Worm (Caenorhabditis elegans): ENCODE results near the gene F21C10.9.

DNA sequence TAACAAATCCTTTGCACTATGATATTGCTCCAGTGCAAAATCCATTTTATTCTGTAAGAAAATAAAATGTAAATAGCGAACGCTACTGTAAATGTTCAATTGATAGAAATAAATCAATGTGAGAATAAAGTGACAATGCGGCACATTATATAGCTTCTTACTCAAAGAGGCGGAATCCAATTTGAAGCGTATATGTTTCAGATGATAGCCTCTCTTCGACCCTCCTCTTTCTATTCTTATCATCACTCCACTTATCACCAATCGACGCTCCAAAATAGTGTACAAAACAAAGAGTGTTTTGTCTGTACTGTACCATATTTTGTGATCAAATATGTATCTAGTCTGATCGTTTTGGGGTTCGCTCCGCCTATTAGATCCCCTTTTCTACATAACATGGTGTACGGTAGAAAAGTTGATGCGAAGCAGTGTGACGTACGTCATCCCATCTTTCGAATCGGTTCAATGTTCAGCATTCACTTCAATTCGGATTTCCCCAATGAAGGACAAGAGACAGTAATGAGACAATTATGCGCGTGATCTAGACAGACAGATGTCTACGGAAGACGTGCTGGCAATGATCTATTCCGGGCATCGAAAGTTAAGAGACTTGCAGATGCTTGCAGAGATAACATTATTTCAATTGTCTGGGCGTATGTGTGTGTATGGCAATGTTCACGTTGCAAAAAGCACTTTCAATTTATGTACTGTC lies 48.5 kb upstream of the F21C10.9 start, which contains the start of gene spl-2:
- TF ChIP-seq ets-4 (GFP tag; optimal IDR thresholded peaks at IDR 0.05) (no peak), lir-1 (GFP tag; conservative IDR thresholded peaks at IDR 0.05) (no peak), cebp-1 (GFP tag; IDR thresholded peaks at IDR 0.05) (no peak), cebp-1 (tag; optimal IDR thresholded peaks at IDR 0.05) (no peak), nfya-1 (tag; optimal IDR thresholded peaks at IDR 0.05; ENCODE audit: borderline replicate concordance, insufficient read depth) (no peak), F49E8.2 (tag; optimal IDR thresholded peaks at IDR 0.05; ENCODE audit: insufficient read depth) (no peak), akir-1 (GFP tag; optimal IDR thresholded peaks at IDR 0.05) (no peak), pha-4 (tag; optimal IDR thresholded peaks at IDR 0.05) (no peak), unc-62 (GFP tag; optimal IDR thresholded peaks at IDR 0.05) (no peak), zim-3 (tag; optimal IDR thresholded peaks at IDR 0.05) (no peak), F39B2.1 (GFP tag; IDR thresholded peaks at IDR 0.05) (no peak), attf-6 (GFP tag; IDR thresholded peaks at IDR 0.05) (no peak), snpc-4 (GFP tag; optimal IDR thresholded peaks at IDR 0.05) (no peak), snpc-4 (tag; optimal IDR thresholded peaks at IDR 0.05) (no peak)

All from whole organism, young adult.